Worm (Caenorhabditis elegans): ENCODE results near the gene B0546.4.
"Not testable (repeated sequence)": the region's sequence is repeated elsewhere in the genome, so short reads cannot be mapped to it uniquely, and the experiment has no call there.

B0546.4 gene

DNA sequence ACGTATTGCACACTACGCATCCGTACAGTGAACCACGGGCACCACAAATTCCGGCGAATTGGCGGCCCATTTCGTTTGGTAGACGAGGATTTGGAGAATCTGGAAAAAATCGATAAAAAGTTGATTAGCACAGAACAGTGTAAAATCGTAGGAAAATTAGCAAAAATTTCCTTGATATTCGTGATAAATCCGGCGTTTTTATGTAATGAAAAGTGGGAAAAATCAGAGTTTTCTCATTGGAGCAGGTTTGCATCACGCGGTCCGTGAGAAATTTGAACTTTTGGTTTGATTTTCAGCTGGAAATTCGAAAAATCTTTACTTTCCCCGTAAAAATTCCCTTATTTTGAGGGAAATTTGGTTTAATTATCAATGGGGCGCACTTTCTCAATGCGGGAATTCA is at the start of gene B0546.4:
TSS of gene B0546.4 (minus strand) at position 101 of the 400 bp plus-strand sequence.
- no peak for TF ChIP-seq hnd-1 (tag; optimal IDR thresholded peaks at IDR 0.05)
- no peak for TF ChIP-seq tra-4 (tag; optimal IDR thresholded peaks at IDR 0.05)

DNA sequence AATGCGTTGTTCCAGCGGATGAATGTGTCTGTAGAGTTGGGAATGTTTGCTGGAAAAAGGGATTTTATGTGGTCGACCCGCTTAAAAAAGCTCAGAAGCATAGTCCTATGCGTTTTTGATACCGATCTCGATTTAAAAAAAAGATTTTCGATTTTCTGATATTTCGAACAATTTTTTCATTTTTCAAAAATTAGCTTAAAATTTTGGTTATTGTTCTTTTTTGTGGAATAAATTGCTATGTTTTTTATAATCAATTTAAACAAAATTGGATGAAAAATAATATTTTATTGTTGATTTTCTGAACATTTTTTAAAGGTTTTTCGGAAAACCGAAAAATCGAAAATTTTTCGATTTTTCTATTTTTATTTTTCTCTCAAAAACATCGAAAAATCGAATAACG is 49.4 kb upstream of the B0546.4 start, which contains the start of gene C04C3.7:
TSS of gene C04C3.7 (minus strand) at position 101 of the 400 bp plus-strand sequence.
- not testable (repeated sequence) for TF ChIP-seq hmbx-1 (tag; optimal IDR thresholded peaks at IDR 0.05); B0310.2 (tag; optimal IDR thresholded peaks at IDR 0.05); flt-1 (GFP tag; IDR thresholded peaks at IDR 0.05)

DNA sequence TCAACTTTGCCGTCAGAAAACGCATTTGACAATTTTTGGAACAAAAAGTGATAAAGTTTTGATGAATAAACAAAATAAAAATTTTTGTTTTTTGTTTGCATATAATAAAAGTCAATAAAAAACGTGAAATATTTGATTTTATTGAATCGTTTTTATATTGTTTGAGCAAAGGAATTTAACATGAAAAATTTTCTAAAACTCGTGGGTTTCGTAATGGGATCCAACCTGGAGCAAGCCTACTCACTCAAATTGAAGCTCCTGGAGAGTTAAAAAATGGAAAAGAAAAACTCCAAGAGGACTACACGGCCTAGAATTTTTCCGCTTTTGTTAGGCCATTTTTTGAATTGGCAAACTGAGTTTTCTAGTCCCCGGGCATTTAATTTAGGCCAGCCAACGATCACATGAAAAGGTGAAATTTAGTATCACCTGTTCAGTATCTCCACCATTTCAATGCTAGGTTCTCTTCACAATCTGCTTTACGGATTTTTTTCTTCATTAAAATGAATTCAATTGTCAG is 44.5 kb upstream of the B0546.4 start, which contains the start of the genes C04C3.9 and srz-60:
TSS of gene C04C3.9 (minus strand) at position 101 of the 517 bp plus-strand sequence.
TSS of gene srz-60 (plus strand) at position 467 of the 517 bp plus-strand sequence.
- TF ChIP-seq hnd-1 (tag; optimal IDR thresholded peaks at IDR 0.05) (no peak), tbx-11 (GFP tag; IDR thresholded peaks at IDR 0.05) (no peak), F13C5.2 (tag; optimal IDR thresholded peaks at IDR 0.05) (no peak), ceh-36 (tag; optimal IDR thresholded peaks at IDR 0.05) (no peak), pes-1 (GFP tag; IDR thresholded peaks at IDR 0.05) (no peak), B0310.2 (tag; optimal IDR thresholded peaks at IDR 0.05) (no peak), hmbx-1 (tag; optimal IDR thresholded peaks at IDR 0.05) (no peak)

DNA sequence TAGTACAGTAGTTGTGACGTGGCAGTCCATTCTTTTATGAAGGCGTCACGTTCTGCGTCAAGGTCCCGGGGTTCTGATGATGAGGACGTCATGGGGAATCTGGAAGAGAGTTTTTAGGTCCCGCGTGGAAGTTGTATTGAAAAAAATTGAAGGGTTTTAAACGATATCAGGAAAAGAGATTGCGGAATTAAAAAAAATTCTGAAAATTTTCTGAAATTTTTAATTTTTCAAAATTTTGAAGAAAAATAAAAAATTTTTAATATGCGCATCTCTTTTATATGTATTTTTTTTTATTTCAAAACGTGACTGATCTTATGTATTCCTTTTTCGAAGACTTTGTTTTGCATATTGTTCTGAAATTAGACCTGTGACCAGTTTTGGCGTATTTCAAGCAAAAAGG is 38.6 kb upstream of the B0546.4 start, which contains the start of gene C04C3.6:
TSS of gene C04C3.6 (minus strand) at position 101 of the 400 bp plus-strand sequence.
- no peak for TF ChIP-seq pes-1 (GFP tag; IDR thresholded peaks at IDR 0.05)

DNA sequence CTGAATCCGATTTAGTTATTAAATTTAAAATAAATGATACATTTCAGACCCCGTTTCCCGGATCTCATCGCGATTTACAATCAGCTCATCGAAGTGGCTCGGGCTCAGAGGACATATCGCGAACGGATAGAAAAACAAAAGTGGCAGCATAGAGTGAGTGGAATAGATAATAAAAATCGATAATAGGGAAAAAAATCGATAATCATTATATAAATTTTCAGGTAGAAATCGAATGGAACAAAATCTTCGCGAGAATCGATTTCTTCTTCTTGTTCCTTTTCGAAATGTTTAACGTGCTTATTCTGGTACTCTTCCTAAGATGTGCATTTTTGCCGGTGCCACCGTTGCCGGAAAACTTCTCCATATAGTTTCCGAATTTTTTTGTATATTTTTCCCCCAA is 34.8 kb upstream of the B0546.4 start:
- TF ChIP-seq tbx-11 (GFP tag; IDR thresholded peaks at IDR 0.05), result no peak
- TF ChIP-seq ceh-13 (GFP tag; optimal IDR thresholded peaks at IDR 0.05), result no peak
- no peak for TF ChIP-seq hmg-4 (GFP tag; optimal IDR thresholded peaks at IDR 0.05)
- TF ChIP-seq pes-1 (GFP tag; IDR thresholded peaks at IDR 0.05), result no peak
- no peak for TF ChIP-seq ets-7 (tag; optimal IDR thresholded peaks at IDR 0.05)
- TF ChIP-seq aly-1 (tag; optimal IDR thresholded peaks at IDR 0.05), result no peak
- TF ChIP-seq ama-1 (optimal IDR thresholded peaks at IDR 0.05), result no peak
- TF ChIP-seq ceh-36 (tag; optimal IDR thresholded peaks at IDR 0.05), result no peak
- TF ChIP-seq flt-1 (GFP tag; IDR thresholded peaks at IDR 0.05), result no peak
- no peak for TF ChIP-seq B0310.2 (tag; optimal IDR thresholded peaks at IDR 0.05)
- no peak for TF ChIP-seq scrt-1 (GFP tag; IDR thresholded peaks at IDR 0.05)
- TF ChIP-seq hmbx-1 (tag; optimal IDR thresholded peaks at IDR 0.05), result no peak
- TF ChIP-seq tbx-37 (GFP tag; conservative IDR thresholded peaks at IDR 0.05), result no peak
- TF ChIP-seq sea-1 (GFP tag; conservative IDR thresholded peaks at IDR 0.05), result no peak
- TF ChIP-seq hnd-1 (tag; optimal IDR thresholded peaks at IDR 0.05), result no peak

DNA sequence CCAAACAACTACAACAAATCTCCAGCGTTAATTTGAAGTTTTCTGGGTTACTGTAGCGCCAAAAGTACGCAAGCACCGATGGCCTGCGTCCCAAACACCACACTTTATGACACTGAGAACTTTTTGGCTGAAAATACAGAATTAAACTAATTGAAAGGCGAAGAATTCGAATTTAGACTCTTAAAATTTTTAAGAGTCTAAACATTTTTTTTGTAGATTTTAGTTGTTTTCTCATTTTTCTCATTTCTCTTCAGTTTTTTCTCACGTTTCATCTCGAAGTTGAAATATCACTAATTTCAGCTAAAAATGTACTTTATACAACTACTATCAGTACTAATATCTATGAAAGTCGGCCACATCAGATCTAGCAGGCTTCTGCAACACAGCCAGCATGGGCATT is 31.4 kb upstream of the B0546.4 start, which contains the start of gene lgc-9:
TSS of gene lgc-9 (plus strand) at position 301 of the 400 bp plus-strand sequence.
- no peak for TF ChIP-seq aly-1 (tag; optimal IDR thresholded peaks at IDR 0.05)
- TF ChIP-seq tra-4 (tag; optimal IDR thresholded peaks at IDR 0.05), result no peak
- no peak for TF ChIP-seq hmbx-1 (tag; optimal IDR thresholded peaks at IDR 0.05)
- TF ChIP-seq ets-7 (tag; optimal IDR thresholded peaks at IDR 0.05), result no peak
- no peak for TF ChIP-seq ceh-36 (tag; optimal IDR thresholded peaks at IDR 0.05)
- TF ChIP-seq sea-1 (GFP tag; conservative IDR thresholded peaks at IDR 0.05), result no peak
- TF ChIP-seq pes-1 (GFP tag; IDR thresholded peaks at IDR 0.05), result no peak
- no peak for TF ChIP-seq tbx-37 (GFP tag; conservative IDR thresholded peaks at IDR 0.05)
- TF ChIP-seq hnd-1 (tag; optimal IDR thresholded peaks at IDR 0.05), result no peak
- no peak for TF ChIP-seq ceh-13 (GFP tag; optimal IDR thresholded peaks at IDR 0.05)

DNA sequence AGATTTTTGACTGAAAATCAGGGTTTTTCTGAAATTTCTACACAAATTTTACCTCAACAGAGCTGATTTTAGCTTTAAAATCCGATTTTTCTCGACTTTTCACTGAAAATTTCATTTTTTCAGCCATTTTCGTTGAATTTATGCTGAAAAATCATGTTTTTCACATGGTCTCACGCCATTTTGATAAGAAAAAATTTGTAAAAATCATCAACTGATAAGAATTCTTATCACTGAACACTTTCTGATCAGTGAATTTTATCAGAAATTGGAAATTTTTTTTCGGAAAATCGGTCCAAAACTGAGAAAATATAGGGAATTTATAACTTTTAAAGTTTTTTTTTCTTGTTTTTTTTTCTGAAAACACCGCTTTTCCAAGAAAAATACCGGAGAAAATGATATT is 17.0 kb upstream of the B0546.4 start:
- TF ChIP-seq hmbx-1 (tag; optimal IDR thresholded peaks at IDR 0.05), result no peak
- no peak for TF ChIP-seq aly-1 (tag; optimal IDR thresholded peaks at IDR 0.05)
- TF ChIP-seq ceh-36 (tag; optimal IDR thresholded peaks at IDR 0.05), result no peak
- TF ChIP-seq tbx-11 (GFP tag; IDR thresholded peaks at IDR 0.05), result no peak
- TF ChIP-seq F13C5.2 (tag; optimal IDR thresholded peaks at IDR 0.05), result no peak
- TF ChIP-seq flt-1 (GFP tag; IDR thresholded peaks at IDR 0.05), result no peak
- TF ChIP-seq pes-1 (GFP tag; IDR thresholded peaks at IDR 0.05), result no peak
- no peak for TF ChIP-seq hnd-1 (tag; optimal IDR thresholded peaks at IDR 0.05)
- no peak for TF ChIP-seq scrt-1 (GFP tag; IDR thresholded peaks at IDR 0.05)
- no peak for TF ChIP-seq ama-1 (optimal IDR thresholded peaks at IDR 0.05)
- TF ChIP-seq ets-7 (tag; optimal IDR thresholded peaks at IDR 0.05), result no peak
- no peak for TF ChIP-seq tra-4 (tag; optimal IDR thresholded peaks at IDR 0.05)
- no peak for TF ChIP-seq B0310.2 (tag; optimal IDR thresholded peaks at IDR 0.05)
- no peak for TF ChIP-seq hmg-4 (GFP tag; optimal IDR thresholded peaks at IDR 0.05)
- TF ChIP-seq sea-1 (GFP tag; conservative IDR thresholded peaks at IDR 0.05), result no peak
- TF ChIP-seq ceh-13 (GFP tag; optimal IDR thresholded peaks at IDR 0.05), result no peak
- TF ChIP-seq tbx-37 (GFP tag; conservative IDR thresholded peaks at IDR 0.05), result no peak

DNA sequence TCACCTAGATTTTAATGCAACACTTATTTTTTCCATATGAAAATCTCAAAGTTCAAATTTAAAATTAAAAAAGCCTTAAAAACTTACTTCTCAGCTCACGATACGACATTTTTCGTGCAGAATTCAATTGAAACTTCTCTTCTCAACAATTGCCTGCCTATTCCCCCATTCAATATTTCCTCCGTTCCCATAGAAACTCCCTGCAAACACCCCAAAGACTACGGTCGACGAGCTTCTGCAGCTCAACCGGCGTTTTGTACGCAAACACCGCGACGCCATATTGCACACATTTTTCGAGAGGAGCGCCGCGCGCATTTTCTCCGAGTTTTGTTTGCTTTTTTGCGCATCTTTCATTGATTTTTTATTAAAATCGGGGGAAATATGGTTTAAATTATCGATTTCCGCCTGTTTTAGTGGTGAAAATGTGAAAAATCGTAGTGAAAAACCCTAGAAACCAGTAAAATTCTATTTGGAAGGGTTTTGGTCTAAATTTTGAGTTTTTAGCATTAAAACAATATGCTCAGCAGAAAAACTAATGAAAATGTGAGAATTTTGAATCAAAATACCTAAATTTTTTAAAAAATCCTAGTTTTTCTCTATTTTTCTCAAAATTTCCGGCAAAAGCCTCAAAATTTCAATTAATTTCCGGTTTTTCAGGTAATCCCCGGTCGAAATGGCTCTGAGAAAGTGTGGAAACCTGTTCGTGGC is 15.2 kb upstream of the B0546.4 start, which contains the start of the genes dyf-3 and pdhb-1:
TSS of gene dyf-3 (minus strand) at position 217 of the 708 bp plus-strand sequence.
TSS of gene pdhb-1 (plus strand) at position 658 of the 708 bp plus-strand sequence.
- TF ChIP-seq tbx-37 (GFP tag; conservative IDR thresholded peaks at IDR 0.05) (no peak), scrt-1 (GFP tag; IDR thresholded peaks at IDR 0.05) (0 out of 2 replicates have a peak, but pooled peaks have one; percentile 38), F13C5.2 (tag; optimal IDR thresholded peaks at IDR 0.05) (peak; percentile 40)
